Fruit fly (Drosophila melanogaster): ENCODE data around the gene PolG1.

DNA sequence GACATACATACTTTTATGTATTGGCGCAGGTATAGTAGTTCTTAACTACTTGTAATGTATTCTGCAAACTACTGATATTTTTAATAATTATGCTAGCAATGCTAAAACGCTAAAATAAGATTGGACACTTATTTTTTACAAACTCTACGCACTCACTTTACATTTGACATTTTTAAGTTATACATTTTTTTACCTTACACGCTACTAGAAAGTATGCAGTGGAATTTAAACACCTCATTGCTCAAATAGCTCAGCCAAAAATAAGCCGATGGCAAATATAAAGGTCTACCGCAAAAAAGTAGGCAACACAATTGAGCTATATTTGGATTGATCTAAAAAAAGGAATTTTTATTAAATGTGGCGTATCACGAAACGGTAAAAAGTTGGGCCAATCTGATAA is 14.5 kb upstream of the PolG1 start:
- TF ChIP-seq Myc (optimal IDR thresholded peaks at IDR 0.05) (no peak), Sin3A (optimal IDR thresholded peaks at IDR 0.05) (no peak), psq (optimal IDR thresholded peaks at IDR 0.05) (no peak), insv (optimal IDR thresholded peaks at IDR 0.05) (no peak), h (optimal IDR thresholded peaks at IDR 0.05) (no peak), ttk (optimal IDR thresholded peaks at IDR 0.05) (no peak)

Data from Kc167 (cell line).